Fruit fly (Drosophila melanogaster) whole organism, embryonic: ENCODE measurements around the gene mRpL37.

Source experiments
- BEAF-32 ChIP-seq: fragments of 200-800 bp; sonication (Bioruptor generic); optimal IDR thresholded peaks from 3 replicates; lab custom pipeline; 2017; ENCODE audit warnings: missing biosample characterization, missing genetic modification characterization, mild to moderate bottlenecking, moderate library complexity, missing genetic modification reagents
- Bgb ChIP-seq: fragments of 200-800 bp; sonication (Bioruptor generic); IDR thresholded peaks from 2 replicates; pipeline ENCODE4 v1.3.6; 2022; ENCODE audit warnings: missing biosample characterization, missing genetic modification characterization; ENCODE audit not compliant: partially characterized antibody
- CG10565 ChIP-seq: fragments of 200-800 bp; sonication (Bioruptor generic); optimal IDR thresholded peaks from 3 replicates; lab custom pipeline; 2016; ENCODE audit warnings: missing biosample characterization, mild to moderate bottlenecking, missing genetic modification characterization
- CG11247 ChIP-seq: fragments of 200-800 bp; sonication (Bioruptor generic); IDR thresholded peaks from 2 replicates; pipeline ENCODE4 v1.3.6; 2022; ENCODE audit warnings: missing biosample characterization, missing genetic modification characterization
- CG15514 ChIP-seq: fragments of 200-800 bp; sonication (Bioruptor generic); optimal IDR thresholded peaks from 3 replicates; lab custom pipeline; 2017; ENCODE audit warnings: missing biosample characterization, missing genetic modification characterization, mild to moderate bottlenecking, moderate library complexity, missing genetic modification reagents
- CG17359 ChIP-seq: fragments of 200-800 bp; sonication (Bioruptor generic); optimal IDR thresholded peaks from 3 replicates; lab custom pipeline; 2018; ENCODE audit warnings: missing biosample characterization, mild to moderate bottlenecking, missing genetic modification characterization, moderate library complexity
- CG30403 ChIP-seq: fragments of 200-800 bp; sonication (Bioruptor generic); optimal IDR thresholded peaks from 3 replicates; lab custom pipeline; 2016; ENCODE audit warnings: missing biosample characterization, missing genetic modification characterization
- CG31224 ChIP-seq: fragments of 200-800 bp; sonication (Bioruptor generic); IDR thresholded peaks from 2 replicates; pipeline ENCODE4 v1.3.6; 2022; ENCODE audit warnings: missing biosample characterization, missing genetic modification characterization
- CG32772 ChIP-seq: fragments of 200-800 bp; sonication (Bioruptor generic); IDR thresholded peaks from 2 replicates; pipeline ENCODE4 v1.3.6; 2022; ENCODE audit warnings: missing biosample characterization, missing genetic modification characterization
- CG33213 ChIP-seq: fragments of 200-800 bp; sonication (Bioruptor generic); optimal IDR thresholded peaks from 3 replicates; lab custom pipeline; 2016; ENCODE audit warnings: missing biosample characterization, missing genetic modification characterization
- CG34422 ChIP-seq: fragments of 200-800 bp; sonication (Bioruptor generic); IDR thresholded peaks from 3 replicates; pipeline ENCODE4 v1.3.6; 2022; ENCODE audit warnings: missing biosample characterization, missing genetic modification characterization
- CG42726 ChIP-seq: fragments of 200-800 bp; sonication (Bioruptor generic); IDR thresholded peaks from 2 replicates; pipeline ENCODE4 v1.3.6; 2022; ENCODE audit warnings: missing biosample characterization, missing genetic modification characterization; ENCODE audit not compliant: partially characterized antibody
- CG4360 ChIP-seq: fragments of 200-800 bp; sonication (Bioruptor generic); IDR thresholded peaks from 2 replicates; pipeline ENCODE4 v1.3.6; 2022; ENCODE audit warnings: missing biosample characterization, missing genetic modification characterization
- CG43689 ChIP-seq: fragments of 200-800 bp; sonication (Bioruptor generic); IDR thresholded peaks from 2 replicates; pipeline ENCODE4 v1.3.6; 2022; ENCODE audit warnings: missing biosample characterization, missing genetic modification characterization
- CG5953 ChIP-seq: fragments of 200-800 bp; sonication (Bioruptor generic); IDR thresholded peaks from 2 replicates; pipeline ENCODE4 v1.3.6; 2022; ENCODE audit warnings: missing biosample characterization, missing genetic modification characterization
- CG6854 ChIP-seq: fragments of 200-800 bp; sonication (Bioruptor generic); optimal IDR thresholded peaks from 3 replicates; lab custom pipeline; 2017; ENCODE audit warnings: missing biosample characterization, mild to moderate bottlenecking, missing genetic modification characterization
- CG9817 ChIP-seq: fragments of 200-800 bp; sonication (Bioruptor generic); optimal IDR thresholded peaks from 2 replicates; lab custom pipeline; 2018; ENCODE audit warnings: missing biosample characterization, mild to moderate bottlenecking, missing genetic modification characterization, moderate library complexity
- Camta ChIP-seq: fragments of 200-800 bp; sonication (Bioruptor generic); optimal IDR thresholded peaks from 2 replicates; lab custom pipeline; 2016; ENCODE audit warnings: missing biosample characterization, missing genetic modification characterization
- Chrac-16 ChIP-seq: fragments of 200-800 bp; sonication (Bioruptor generic); optimal IDR thresholded peaks from 3 replicates; lab custom pipeline; 2016; ENCODE audit warnings: missing biosample characterization, missing genetic modification characterization
- Dad ChIP-seq: fragments of 200-800 bp; sonication (Bioruptor generic); optimal IDR thresholded peaks from 3 replicates; lab custom pipeline; 2016; ENCODE audit warnings: missing biosample characterization, missing genetic modification characterization
- Dbx ChIP-seq: fragments of 200-800 bp; sonication (Bioruptor generic); IDR thresholded peaks from 3 replicates; pipeline ENCODE4 v1.3.6; 2022; ENCODE audit warnings: missing biosample characterization, missing genetic modification characterization
- Fer3 ChIP-seq: fragments of 200-800 bp; sonication (Bioruptor generic); optimal IDR thresholded peaks from 2 replicates; lab custom pipeline; 2018; ENCODE audit warnings: missing biosample characterization, mild to moderate bottlenecking, missing genetic modification characterization, moderate library complexity
- Hr78 ChIP-seq, 2 experiments: fragments of 200-800 bp in 1 of 2; fragments of >200 bp in 1 of 2; sonication (Bioruptor generic) in 1 of 2; optimal IDR thresholded peaks; 2 replicates each; lab custom pipeline; 2017 to 2019; ENCODE audit warnings: missing biosample characterization in 2 of 2, missing genetic modification characterization in 2 of 2, mild to moderate bottlenecking in 1 of 2, moderate library complexity in 1 of 2
- Med ChIP-seq: fragments of 200-800 bp; sonication (Bioruptor generic); peaks from one replicate; lab custom pipeline; 2016; ENCODE audit warnings: missing biosample characterization, missing genetic modification characterization, mild to moderate bottlenecking, inconsistent platforms, moderate library complexity
- NC2β ChIP-seq: fragments of 200-800 bp; sonication (Bioruptor generic); optimal IDR thresholded peaks from 2 replicates; lab custom pipeline; 2016; ENCODE audit warnings: missing biosample characterization, missing genetic modification characterization
- Nf-YC ChIP-seq: fragments of 200-800 bp; optimal IDR thresholded peaks from 3 replicates; lab custom pipeline; 2019; ENCODE audit warnings: missing biosample characterization, mild to moderate bottlenecking, missing genetic modification characterization, moderate library complexity
- Optix ChIP-seq: fragments of 200-800 bp; sonication (Bioruptor generic); IDR thresholded peaks from 3 replicates; pipeline ENCODE4 v1.3.6; 2022; ENCODE audit warnings: missing biosample characterization, missing genetic modification characterization
- Pdp1 ChIP-seq, 2 experiments: fragments of 200-800 bp; sonication (Bioruptor generic); optimal IDR thresholded peaks; 3 replicates each; lab custom pipeline; 2016; ENCODE audit warnings: missing biosample characterization in 2 of 2, missing genetic modification characterization in 2 of 2, mild to moderate bottlenecking in 1 of 2, moderate library complexity in 1 of 2
- Sox100B ChIP-seq: fragments of 200-800 bp; sonication (Bioruptor generic); optimal IDR thresholded peaks from 3 replicates; lab custom pipeline; 2018; ENCODE audit warnings: missing biosample characterization, mild to moderate bottlenecking, missing genetic modification characterization
- Sry-δ ChIP-seq: fragments of 200-800 bp; sonication (Bioruptor generic); optimal IDR thresholded peaks from 2 replicates; lab custom pipeline; 2016; ENCODE audit warnings: missing biosample characterization, missing genetic modification characterization
- Trl ChIP-seq, 3 experiments: fragments of >200 bp in 2 of 3; fragments of 200-800 bp in 1 of 3; sonication (Bioruptor generic) in 1 of 3; optimal IDR thresholded peaks; 2 replicates in 1 of 3; 3 replicates in 2 of 3; lab custom pipeline; 2016 to 2017; ENCODE audit warnings: missing biosample characterization in 1 of 3, missing genetic modification characterization in 1 of 3
- ato ChIP-seq: fragments of 200-800 bp; sonication (Bioruptor generic); IDR thresholded peaks from 2 replicates; pipeline ENCODE4 v1.3.6; 2022; ENCODE audit warnings: missing biosample characterization, missing genetic modification characterization; ENCODE audit not compliant: partially characterized antibody
- chif ChIP-seq, 2 experiments: fragments of 200-800 bp; sonication (Bioruptor generic); optimal IDR thresholded peaks; 3 replicates each; lab custom pipeline; 2016; ENCODE audit warnings: missing biosample characterization in 2 of 2, missing genetic modification characterization in 2 of 2
- ci ChIP-seq: fragments of 200-800 bp; sonication (Bioruptor generic); IDR thresholded peaks from 3 replicates; pipeline ENCODE4 v1.3.6; 2022; ENCODE audit warnings: missing biosample characterization, missing genetic modification characterization
- crol ChIP-seq: fragments of 200-800 bp; sonication (Bioruptor generic); IDR thresholded peaks from 2 replicates; pipeline ENCODE4 v1.3.6; 2022; ENCODE audit warnings: missing biosample characterization, missing genetic modification characterization
- dmrt11E ChIP-seq: fragments of 200-800 bp; sonication (Bioruptor generic); optimal IDR thresholded peaks from 3 replicates; lab custom pipeline; 2018; ENCODE audit warnings: missing biosample characterization, mild to moderate bottlenecking, missing genetic modification characterization, moderate library complexity
- her ChIP-seq: fragments of 200-800 bp; sonication (Bioruptor generic); optimal IDR thresholded peaks from 2 replicates; lab custom pipeline; 2016; ENCODE audit warnings: missing biosample characterization, missing genetic modification characterization
- phol ChIP-seq: fragments of 200-800 bp; sonication (Bioruptor generic); optimal IDR thresholded peaks from 3 replicates; lab custom pipeline; 2018; ENCODE audit warnings: missing biosample characterization, mild to moderate bottlenecking, missing genetic modification characterization, moderate library complexity
- vnd ChIP-seq: fragments of 200-800 bp; sonication (Bioruptor generic); IDR thresholded peaks from 3 replicates; pipeline ENCODE4 v1.3.6; 2022; ENCODE audit warnings: missing biosample characterization, missing genetic modification characterization; ENCODE audit not compliant: partially characterized antibody
- zen ChIP-seq: fragments of 200-800 bp; sonication (Bioruptor generic); optimal IDR thresholded peaks from 3 replicates; lab custom pipeline; 2018; ENCODE audit warnings: missing biosample characterization, mild to moderate bottlenecking, missing genetic modification characterization, moderate library complexity

The mRpL37 gene

dm6 chr3R:10788186-10788585 is 4.3 kb upstream of the mRpL37 start, which contains the start of the genes Art1 and Mcm5 (continued):
- TF ChIP-seq vnd (GFP tag; lab: Robert Waterston, UW), result peak; percentile 93
- peak; percentile 67 for TF ChIP-seq CG30403 (GFP tag; lab: Kevin White, UChicago)
- no peak for TF ChIP-seq Hr78 (GFP tag; optimal IDR thresholded peaks at IDR 0.05; lab: Kevin White, UChicago)
- peak; percentile 55; the same call in 1 of the 3 replicates for TF ChIP-seq Dbx (GFP tag; lab: Robert Waterston, UW)
- TF ChIP-seq CG32772, result no peak
- no peak for TF ChIP-seq CG31224 (GFP tag; lab: Robert Waterston, UW)
- TF ChIP-seq Pdp1 (GFP tag; optimal IDR thresholded peaks at IDR 0.05; lab: Kevin White, UChicago), result peak in 1 of 2 experiments; percentile 49
- no peak for TF ChIP-seq CG10565 (GFP tag; lab: Kevin White, UChicago)
- TF ChIP-seq Camta (GFP tag; lab: Kevin White, UChicago), result peak; percentile 33
- TF ChIP-seq BEAF-32 (GFP tag; lab: Kevin White, UChicago), result peak; percentile 99
- peak; percentile 97 for TF ChIP-seq Sry-δ
- no peak for TF ChIP-seq Nf-YC (tag; lab: Kevin White, UChicago)
- TF ChIP-seq CG42726 (GFP tag; lab: Robert Waterston, UW), result peak; percentile 44; the same call in 1 of the 2 replicates
- TF ChIP-seq CG5953 (GFP tag; lab: Robert Waterston, UW), result no peak
- TF ChIP-seq NC2β (GFP tag; lab: Kevin White, UChicago), result peak; percentile 38
- TF ChIP-seq CG43689, result no peak
- peak; percentile 49 for TF ChIP-seq Dad (GFP tag; lab: Kevin White, UChicago)
- no peak for TF ChIP-seq CG6854 (GFP tag; lab: Kevin White, UChicago)
- TF ChIP-seq Chrac-16 (GFP tag; lab: Kevin White, UChicago), result peak; percentile 26
- no peak for TF ChIP-seq CG4360 (GFP tag; lab: Robert Waterston, UW)
- no peak for TF ChIP-seq crol (GFP tag; lab: Robert Waterston, UW)
- TF ChIP-seq her (GFP tag; lab: Kevin White, UChicago), result no peak
- TF ChIP-seq Fer3 (tag; lab: Kevin White, UChicago), result no peak
- TF ChIP-seq Med, result peak; percentile 91
- peak; percentile 67 for TF ChIP-seq phol (tag; lab: Kevin White, UChicago)
- peak; percentile 51; the same call in 1 of the 3 replicates for TF ChIP-seq CG34422 (GFP tag; lab: Robert Waterston, UW)
- peak; percentile 8 for TF ChIP-seq Sox100B (GFP tag; lab: Kevin White, UChicago)
- peak; percentile 81 for TF ChIP-seq Bgb (GFP tag; lab: Robert Waterston, UW)
- peak; percentile 45 for TF ChIP-seq CG9817 (tag; lab: Kevin White, UChicago)
- TF ChIP-seq CG11247 (GFP tag; lab: Robert Waterston, UW), result 0 out of 2 replicates have a peak, but pooled peaks have one; percentile 38
- peak; percentile 25 for TF ChIP-seq CG33213 (GFP tag; lab: Kevin White, UChicago)
- TF ChIP-seq ci (GFP tag; lab: Robert Waterston, UW), result no peak
- TF ChIP-seq CG17359, result no peak
- TF ChIP-seq Trl (optimal IDR thresholded peaks at IDR 0.05; lab: Kevin White, UChicago), result no peak
- peak; percentile 11 for TF ChIP-seq Trl (GFP tag; optimal IDR thresholded peaks at IDR 0.05; lab: Kevin White, UChicago)
- peak; percentile 38 for TF ChIP-seq zen (tag; lab: Kevin White, UChicago)
- no peak for TF ChIP-seq Optix
- TF ChIP-seq ato (GFP tag; lab: Robert Waterston, UW), result 0 out of 2 replicates have a peak, but pooled peaks have one; percentile 29
- peak; percentile 44 for TF ChIP-seq dmrt11E (tag; lab: Kevin White, UChicago)
- TF ChIP-seq CG15514 (GFP tag; lab: Kevin White, UChicago), result peak; percentile 90
- TF ChIP-seq chif (GFP tag; optimal IDR thresholded peaks at IDR 0.05; lab: Kevin White, UChicago), result peak in 1 of 2 experiments; percentile 20
